Fruit fly (Drosophila melanogaster) S2 (cell line): Measurements from ENCODE around the gene Gpo3.
A peak's percentile ranks its signal among the peaks of the same experiment; 100 is the strongest.

Experiments used
- CG8478 ChIP-seq: fragments of >200 bp; optimal IDR thresholded peaks from 2 replicates; lab custom pipeline; 2018
- CTCF ChIP-seq, 2 experiments: fragments of >200 bp; optimal IDR thresholded peaks; 2 replicates each; lab custom pipeline; 2018

Gpo3 gene

dm6 chr2L:13707915-13708314 lies at the start of gene Gpo3:
Gpo3 (plus strand) TSS chr2L:13708215.
- no peak for TF ChIP-seq CG8478 (lab: Kevin White, UChicago)
- no peak for TF ChIP-seq CTCF (optimal IDR thresholded peaks at IDR 0.05; lab: Kevin White, UChicago)

- TF ChIP-seq CTCF (optimal IDR thresholded peaks at IDR 0.05; lab: Kevin White, UChicago) (no peak), CG8478 (lab: Kevin White, UChicago) (no peak)
Measured at dm6 chr2L:13665025-13665881, 42.8 kb upstream of the Gpo3 start, which contains the start of gene CG18507. CG18507 (plus strand) TSS chr2L:13665525.

- TF ChIP-seq CTCF (optimal IDR thresholded peaks at IDR 0.05; lab: Kevin White, UChicago) (no peak), CG8478 (lab: Kevin White, UChicago) (no peak)
Measured at dm6 chr2L:13666017-13666667, 41.9 kb upstream of the Gpo3 start.

dm6 chr2L:13699057-13699456 lies 9.0 kb upstream of the Gpo3 start:
- TF ChIP-seq CG8478 (lab: Kevin White, UChicago) (no peak), CTCF (optimal IDR thresholded peaks at IDR 0.05; lab: Kevin White, UChicago) (no peak)

- no peak for TF ChIP-seq CTCF (optimal IDR thresholded peaks at IDR 0.05; lab: Kevin White, UChicago)
- no peak for TF ChIP-seq CG8478 (lab: Kevin White, UChicago)
Measured at dm6 chr2L:13717121-13717520, 9.1 kb downstream of the Gpo3 start, which contains the start of gene DIP-kappa. DIP-kappa (minus strand) TSS chr2L:13717320.

dm6 chr2L:13723542-13723941 lies 15.5 kb downstream of the Gpo3 start, which contains the start of gene CG9014:
CG9014 (minus strand) TSS chr2L:13723642.
- no peak for TF ChIP-seq CTCF (optimal IDR thresholded peaks at IDR 0.05; lab: Kevin White, UChicago)
- no peak for TF ChIP-seq CG8478 (lab: Kevin White, UChicago)

dm6 chr2L:13732287-13732686 lies 24.3 kb downstream of the Gpo3 start:
- TF ChIP-seq CTCF (optimal IDR thresholded peaks at IDR 0.05; lab: Kevin White, UChicago) (peak; percentile 56 to 68), CG8478 (lab: Kevin White, UChicago) (no peak)

dm6 chr2L:13735838-13736237 lies 27.8 kb downstream of the Gpo3 start, which contains the start of gene nur:
nur (plus strand) TSS chr2L:13736138.
- TF ChIP-seq CTCF (optimal IDR thresholded peaks at IDR 0.05; lab: Kevin White, UChicago) (no peak), CG8478 (lab: Kevin White, UChicago) (no peak)

dm6 chr2L:13746652-13747051 lies 38.6 kb downstream of the Gpo3 start, which contains the start of gene TM9SF4:
TM9SF4 (plus strand) TSS chr2L:13746952.
- TF ChIP-seq CTCF (optimal IDR thresholded peaks at IDR 0.05; lab: Kevin White, UChicago): no peak
- no peak for TF ChIP-seq CG8478 (lab: Kevin White, UChicago)
